Worm (Caenorhabditis elegans) whole organism, L3 larva: ENCODE measurements around the gene sre-6.

Source experiments
- aly-2 ChIP-seq: fragments of 150-350 bp; optimal IDR thresholded peaks from 2 replicates; lab custom pipeline; 2014; ENCODE audit warnings: missing biosample characterization, missing genetic modification characterization
- hmg-11 ChIP-seq: sonication (generic microtip); optimal IDR thresholded peaks from 2 replicates; lab custom pipeline; 2016; ENCODE audit warnings: missing genetic modification characterization, missing compliant biosample characterization
- nhr-28 ChIP-seq: fragments of 150-350 bp; optimal IDR thresholded peaks from 2 replicates; lab custom pipeline; 2014; ENCODE audit warnings: missing biosample characterization, missing genetic modification characterization
- nhr-76 ChIP-seq: fragments of 150-350 bp; sonication (generic microtip); optimal IDR thresholded peaks from 5 replicates; lab custom pipeline; 2014; ENCODE audit warnings: missing biosample characterization, missing genetic modification characterization
- snpc-4 ChIP-seq: fragments of 150-350 bp; optimal IDR thresholded peaks from 2 replicates; lab custom pipeline; 2014; ENCODE audit warnings: missing biosample characterization, missing genetic modification characterization
- unc-62 ChIP-seq: fragments of 150-350 bp; sonication (generic microtip); optimal IDR thresholded peaks from 4 replicates; lab custom pipeline; 2014; ENCODE audit warnings: missing biosample characterization, missing genetic modification reagents, missing genetic modification characterization

ce11 chrV:10804374-10804773 is 41.8 kb upstream of the sre-6 start, which contains the start of gene secs-1:
- TF ChIP-seq unc-62 (GFP tag; lab: Kevin White, UChicago) (no peak), aly-2 (no peak), snpc-4 (tag; lab: Kevin White, UChicago) (no peak), hmg-11 (tag; lab: Kevin White, UChicago) (no peak), nhr-28 (tag; lab: Kevin White, UChicago) (no peak), nhr-76 (tag; lab: Kevin White, UChicago) (no peak)
